Fruit fly (Drosophila melanogaster) S2 (cell line): ENCODE measurements around the gene Ctl2.

Source experiments
- CG8478 ChIP-seq: fragments of >200 bp; optimal IDR thresholded peaks from 2 replicates; lab custom pipeline; 2018
- CTCF ChIP-seq, 2 experiments: fragments of >200 bp; optimal IDR thresholded peaks; 2 replicates each; lab custom pipeline; 2018

DNA sequence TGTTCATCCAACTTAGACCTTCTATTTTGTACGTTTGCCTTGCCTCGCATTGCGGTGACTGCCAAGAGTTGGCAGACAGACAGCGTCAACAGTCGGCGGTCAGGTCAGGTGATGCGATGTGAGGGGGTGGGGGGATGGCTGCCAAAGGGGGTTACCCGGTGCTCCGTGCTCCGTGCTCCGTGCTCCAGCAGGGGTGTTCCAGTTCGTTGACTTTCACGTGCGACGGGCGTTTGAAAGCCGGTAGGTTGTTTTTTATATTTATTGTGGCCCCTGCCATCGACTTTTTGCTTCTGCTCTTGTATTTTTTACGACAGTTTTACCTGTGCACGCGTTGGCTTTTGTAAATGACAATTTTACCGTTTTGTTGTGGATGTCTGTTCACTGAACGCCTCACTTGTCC is 41.1 kb upstream of the Ctl2 start:
- TF ChIP-seq CG8478 (no peak), CTCF (optimal IDR thresholded peaks at IDR 0.05; lab: Kevin White, UChicago) (no peak)
